Worm (Caenorhabditis elegans): ENCODE measurements around the gene F21A3.3.

Gene F21A3.3

ce11 chrV:15551642-15552041, 34.1 kb downstream of the F21A3.3 start (continued):
- TF ChIP-seq ekl-4 (GFP tag; IDR thresholded peaks at IDR 0.05) (no peak), F37B4.10 (GFP tag; IDR thresholded peaks at IDR 0.05) (no peak), K11D2.4 (GFP tag; IDR thresholded peaks at IDR 0.05) (no peak), nfyb-1 (GFP tag; IDR thresholded peaks at IDR 0.05) (peak; percentile 88), madf-3 (GFP tag; IDR thresholded peaks at IDR 0.05) (no peak), unc-62 (GFP tag; optimal IDR thresholded peaks at IDR 0.05) (no peak), ceh-40 (GFP tag; IDR thresholded peaks at IDR 0.05) (0 out of 2 replicates have a peak, but pooled peaks have one; percentile 12), Y56A3A.18 (GFP tag; IDR thresholded peaks at IDR 0.05) (peak; percentile 84; the same call in 1 of the 2 replicates), madf-6 (GFP tag; IDR thresholded peaks at IDR 0.05) (peak; percentile 44)

ce11 chrV:15553869-15554268, 36.4 kb downstream of the F21A3.3 start:
- TF ChIP-seq lin-26 (GFP tag; IDR thresholded peaks at IDR 0.05) (peak; percentile 77; the same call in 1 of the 2 replicates), repo-1 (tag; optimal IDR thresholded peaks at IDR 0.05) (no peak), hmg-1.2 (GFP tag; IDR thresholded peaks at IDR 0.05) (peak; percentile 68), athp-1 (tag; optimal IDR thresholded peaks at IDR 0.05) (peak; percentile 9), Y53G8AR.9 (GFP tag; conservative IDR thresholded peaks at IDR 0.05) (no peak), hlh-26 (GFP tag; conservative IDR thresholded peaks at IDR 0.05) (no peak), ztf-26 (tag; optimal IDR thresholded peaks at IDR 0.05) (no peak), ztf-25 (GFP tag; IDR thresholded peaks at IDR 0.05) (0 out of 2 replicates have a peak, but pooled peaks have one; percentile 44), aptf-3 (GFP tag; IDR thresholded peaks at IDR 0.05) (no peak), him-1 (tag; optimal IDR thresholded peaks at IDR 0.05) (peak; percentile 63), F22D6.2 (tag; optimal IDR thresholded peaks at IDR 0.05) (no peak), F33H1.4 (GFP tag; IDR thresholded peaks at IDR 0.05) (0 out of 2 replicates have a peak, but pooled peaks have one; percentile 17), die-1 (tag; optimal IDR thresholded peaks at IDR 0.05) (peak; percentile 48), lin-54 (GFP tag; optimal IDR thresholded peaks at IDR 0.05) (peak; percentile 18), lir-1 (GFP tag; conservative IDR thresholded peaks at IDR 0.05) (0 out of 2 replicates have a peak, but pooled peaks have one; percentile 37), rpc-1 (optimal IDR thresholded peaks at IDR 0.05) (peak; percentile 67), rpc-1 (tag; optimal IDR thresholded peaks at IDR 0.05) (peak; percentile 77), dpff-1 (tag; optimal IDR thresholded peaks at IDR 0.05) (no peak), tbp1 (GFP tag; optimal IDR thresholded peaks at IDR 0.05) (peak; percentile 95), mcd-1 (GFP tag; IDR thresholded peaks at IDR 0.05) (peak; percentile 29; the same call in 1 of the 2 replicates), ztf-18 (tag; optimal IDR thresholded peaks at IDR 0.05) (peak; percentile 24), dox-1 (GFP tag; IDR thresholded peaks at IDR 0.05) (peak; percentile 54), madf-6 (GFP tag; IDR thresholded peaks at IDR 0.05) (peak; percentile 61), snpc-4 (GFP tag; optimal IDR thresholded peaks at IDR 0.05) (no peak), snpc-4 (tag; optimal IDR thresholded peaks at IDR 0.05) (peak in 2 of 4 experiments; percentile 20 to 57), cebp-1 (GFP tag; IDR thresholded peaks at IDR 0.05) (no peak), cebp-1 (tag; optimal IDR thresholded peaks at IDR 0.05) (peak; percentile 12), B0261.1 (tag; optimal IDR thresholded peaks at IDR 0.05) (peak; percentile 78), unc-130 (GFP tag; optimal IDR thresholded peaks at IDR 0.05) (no peak), ZK185.1 (tag; optimal IDR thresholded peaks at IDR 0.05; ENCODE audit: poor library complexity, severe bottlenecking) (peak; percentile 35), lin-35 (GFP tag; optimal IDR thresholded peaks at IDR 0.05) (no peak), egrh-3 (GFP tag; IDR thresholded peaks at IDR 0.05) (no peak), sea-2 (GFP tag; IDR thresholded peaks at IDR 0.05) (no peak), F23B12.7 (tag; optimal IDR thresholded peaks at IDR 0.05; ENCODE audit: insufficient read depth) (peak; percentile 20), D2030.7 (GFP tag; IDR thresholded peaks at IDR 0.05) (peak; percentile 52), hlh-12 (tag; optimal IDR thresholded peaks at IDR 0.05) (no peak), nhr-90 (tag; optimal IDR thresholded peaks at IDR 0.05) (peak; percentile 4), pbrm-1 (GFP tag; IDR thresholded peaks at IDR 0.05) (peak; percentile 15; the same call in 1 of the 2 replicates), lsy-27 (tag; optimal IDR thresholded peaks at IDR 0.05; ENCODE audit: borderline replicate concordance, insufficient read depth) (peak; percentile 22)

Measured in whole organism, young adult.